Worm (Caenorhabditis elegans) whole organism, L4/young adult: Measurements from ENCODE around the gene F28C1.1.

Experiments used
- W03F9.2 ChIP-seq: fragments of 150-350 bp; optimal IDR thresholded peaks from 2 replicates; lab custom pipeline; 2014; ENCODE audit warnings: missing biosample characterization, missing genetic modification characterization
- dao-5 ChIP-seq: sonication (generic microtip); optimal IDR thresholded peaks from 2 replicates; lab custom pipeline; 2016; ENCODE audit warnings: missing genotype, missing genetic modification characterization, moderate library complexity, missing compliant biosample characterization
- him-1 ChIP-seq: sonication (generic microtip); optimal IDR thresholded peaks from 2 replicates; lab custom pipeline; 2016; ENCODE audit warnings: missing genotype, missing genetic modification reagents, missing genetic modification characterization, missing compliant biosample characterization

F28C1.1 gene

ce11 chrV:12491070-12491643 is 40.6 kb downstream of the F28C1.1 start:
- TF ChIP-seq dao-5 (tag; lab: Kevin White, UChicago), result no peak
- peak; percentile 63 for TF ChIP-seq W03F9.2

- TF ChIP-seq dao-5 (tag; lab: Kevin White, UChicago), result no peak
- no peak for TF ChIP-seq him-1
- no peak for TF ChIP-seq W03F9.2
Measured at ce11 chrV:12494522-12494921, 43.9 kb downstream of the F28C1.1 start, which contains the start of gene mrps-11. Gene mrps-11 (minus strand): TSS chrV:12494622.

- no peak for TF ChIP-seq him-1
- TF ChIP-seq W03F9.2, result peak; percentile 80
- no peak for TF ChIP-seq dao-5 (tag; lab: Kevin White, UChicago)
Measured at ce11 chrV:12497725-12498263, 47.2 kb downstream of the F28C1.1 start, which contains the start of the genes W04D2.4 and rbm-25. Gene W04D2.4 (minus strand): TSS chrV:12497755. Gene rbm-25 (plus strand): TSS chrV:12498213.
